Worm (Caenorhabditis elegans) whole organism, midembryonic: Measurements from ENCODE around the gene W09D10.4.

Source experiments
- T22C8.4 ChIP-seq: fragments of 200-800 bp; sonication (Bioruptor generic); IDR thresholded peaks from 2 replicates; pipeline ENCODE4 v1.3.6; 2022; ENCODE audit warnings: missing genetic modification characterization, missing compliant biosample characterization
- cog-1 ChIP-seq: sonication (generic microtip); optimal IDR thresholded peaks from 2 replicates; lab custom pipeline; 2016; ENCODE audit warnings: missing genetic modification characterization, missing compliant biosample characterization
- flt-1 ChIP-seq: fragments of 200-800 bp; sonication (Bioruptor generic); IDR thresholded peaks from 2 replicates; pipeline ENCODE4 v1.3.6; 2022; ENCODE audit warnings: missing genetic modification characterization, missing compliant biosample characterization
- klf-2 ChIP-seq: fragments of 200-800 bp; sonication (Bioruptor generic); conservative IDR thresholded peaks from 2 replicates; pipeline ENCODE4 v1.3.6; 2022; ENCODE audit warnings: missing genetic modification reagents, missing genetic modification characterization, missing compliant biosample characterization
- med-1 ChIP-seq: sonication (generic microtip); optimal IDR thresholded peaks from 2 replicates; lab custom pipeline; 2017; ENCODE audit warnings: missing genetic modification characterization, mild to moderate bottlenecking, missing compliant biosample characterization, antibody characterized with exemption, missing genetic modification reagents; ENCODE audit not compliant: insufficient read depth
- ref-1 ChIP-seq: fragments of 200-800 bp; sonication (Bioruptor generic); conservative IDR thresholded peaks from 2 replicates; pipeline ENCODE4 v1.3.6; 2022; ENCODE audit warnings: missing genetic modification reagents, missing genetic modification characterization, missing compliant biosample characterization
- tab-1 ChIP-seq: fragments of 200-800 bp; sonication (Bioruptor generic); IDR thresholded peaks from 2 replicates; pipeline ENCODE4 v1.3.6; 2022; ENCODE audit warnings: missing genetic modification characterization, missing compliant biosample characterization
- ztf-23 ChIP-seq: fragments of 200-800 bp; sonication (Bioruptor generic); IDR thresholded peaks from 2 replicates; pipeline ENCODE4 v1.3.6; 2022; ENCODE audit warnings: missing genetic modification reagents, missing genetic modification characterization, missing compliant biosample characterization
- ztf-29 ChIP-seq: fragments of 200-800 bp; sonication (Bioruptor generic); IDR thresholded peaks from 2 replicates; pipeline ENCODE4 v1.3.6; 2022; ENCODE audit warnings: missing genetic modification reagents, missing genetic modification characterization, missing compliant biosample characterization

W09D10.4 gene

ce11 chrIII:10671894-10672293 lies 44.1 kb downstream of the W09D10.4 start:
- TF ChIP-seq tab-1 (GFP tag; lab: Robert Waterston, UW) (no peak), T22C8.4 (GFP tag; lab: Robert Waterston, UW) (no peak), med-1 (no peak), cog-1 (tag; lab: Kevin White, UChicago) (no peak), flt-1 (GFP tag; lab: Robert Waterston, UW) (no peak), klf-2 (GFP tag; lab: Robert Waterston, UW) (no peak), ref-1 (GFP tag; lab: Robert Waterston, UW) (no peak), ztf-29 (GFP tag; lab: Robert Waterston, UW) (no peak), ztf-23 (no peak)

- TF ChIP-seq ztf-23: no peak
- TF ChIP-seq klf-2 (GFP tag; lab: Robert Waterston, UW): no peak
- TF ChIP-seq cog-1 (tag; lab: Kevin White, UChicago): no peak
Observed at ce11 chrIII:10666640-10667039, 49.4 kb downstream of the W09D10.4 start.
